Worm (Caenorhabditis elegans) whole organism, midembryonic: ENCODE results near the gene F54D5.7.

Experiments used
- cog-1 ChIP-seq: sonication (generic microtip); optimal IDR thresholded peaks from 2 replicates; lab custom pipeline; 2016; ENCODE audit warnings: missing genetic modification characterization, missing compliant biosample characterization
- flt-1 ChIP-seq: fragments of 200-800 bp; sonication (Bioruptor generic); IDR thresholded peaks from 2 replicates; pipeline ENCODE4 v1.3.6; 2022; ENCODE audit warnings: missing genetic modification characterization, missing compliant biosample characterization
- klf-2 ChIP-seq: fragments of 200-800 bp; sonication (Bioruptor generic); conservative IDR thresholded peaks from 2 replicates; pipeline ENCODE4 v1.3.6; 2022; ENCODE audit warnings: missing genetic modification reagents, missing genetic modification characterization, missing compliant biosample characterization
- tab-1 ChIP-seq: fragments of 200-800 bp; sonication (Bioruptor generic); IDR thresholded peaks from 2 replicates; pipeline ENCODE4 v1.3.6; 2022; ENCODE audit warnings: missing genetic modification characterization, missing compliant biosample characterization
- ztf-23 ChIP-seq: fragments of 200-800 bp; sonication (Bioruptor generic); IDR thresholded peaks from 2 replicates; pipeline ENCODE4 v1.3.6; 2022; ENCODE audit warnings: missing genetic modification reagents, missing genetic modification characterization, missing compliant biosample characterization
- ztf-29 ChIP-seq: fragments of 200-800 bp; sonication (Bioruptor generic); IDR thresholded peaks from 2 replicates; pipeline ENCODE4 v1.3.6; 2022; ENCODE audit warnings: missing genetic modification reagents, missing genetic modification characterization, missing compliant biosample characterization

DNA sequence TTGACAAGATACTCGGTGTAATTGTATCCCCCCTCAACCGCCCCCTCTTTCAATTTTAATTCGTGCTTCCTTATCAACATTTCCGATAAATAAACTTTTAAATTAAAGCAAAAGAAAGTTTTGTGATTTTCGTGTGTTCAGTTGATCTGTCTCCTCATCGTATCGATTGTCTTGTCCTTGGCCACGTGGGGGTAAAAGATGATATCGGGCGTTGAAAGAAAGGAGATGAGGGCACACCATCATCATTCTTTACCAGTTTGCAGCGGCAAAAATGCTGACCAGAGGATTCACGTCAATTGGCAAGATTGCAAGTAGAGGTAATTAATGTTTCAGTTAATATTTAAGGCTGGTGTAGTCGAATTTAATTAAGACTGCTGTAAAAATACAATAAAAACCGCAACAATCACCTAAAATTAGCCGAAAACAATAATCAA is at the start of gene F54D5.7:
- TF ChIP-seq ztf-29 (GFP tag; lab: Robert Waterston, UW) (no peak), klf-2 (no peak), tab-1 (GFP tag; lab: Robert Waterston, UW) (no peak), flt-1 (GFP tag; lab: Robert Waterston, UW) (0 out of 2 replicates have a peak, but pooled peaks have one; percentile 13), ztf-23 (GFP tag; lab: Robert Waterston, UW) (no peak), cog-1 (no peak)
